ENCODE assay signal across 3 fruit fly cellular contexts in genomic region chr3R:24299148-24299547, dm6.
TF ChIP-seq lines count a peak whose summit lies in the region.

No protein-coding gene starts in this region.

- TF ChIP-seq CTCF in whole organism, embryonic (GFP tag; optimal IDR thresholded peaks at IDR 0.05; lab: Kevin White, UChicago), result no peak

TF ChIP-seq in whole organism, embryonic, 481 proteins besides CTCF, POLR2A, EP300 and RAD21 (continues in another document):
- no peak for TF ChIP-seq CG8765 (GFP tag; IDR thresholded peaks at IDR 0.05; lab: Robert Waterston, UW)
- peak; percentile 91 for TF ChIP-seq CG6175 (GFP tag; IDR thresholded peaks at IDR 0.05; lab: Robert Waterston, UW)
- 0 out of 2 replicates have a peak, but pooled peaks have one; percentile 34 for TF ChIP-seq klu (GFP tag; IDR thresholded peaks at IDR 0.05; lab: Robert Waterston, UW)
- no peak for TF ChIP-seq danr (GFP tag; IDR thresholded peaks at IDR 0.05; lab: Robert Waterston, UW)
- peak; percentile 39 for TF ChIP-seq Med (GFP tag; lab: Kevin White, UChicago)
- no peak for TF ChIP-seq nerfin-1 (tag; optimal IDR thresholded peaks at IDR 0.05; lab: Kevin White, UChicago)
- no peak for TF ChIP-seq knrl (GFP tag; IDR thresholded peaks at IDR 0.05; lab: Robert Waterston, UW; ENCODE audit: partially characterized antibody)
- TF ChIP-seq psq (GFP tag; optimal IDR thresholded peaks at IDR 0.05; lab: Kevin White, UChicago), result no peak
- no peak for TF ChIP-seq CG1792 (GFP tag; optimal IDR thresholded peaks at IDR 0.05; lab: Kevin White, UChicago)
- no peak for TF ChIP-seq CHES-1-like (GFP tag; optimal IDR thresholded peaks at IDR 0.05; lab: Kevin White, UChicago)
- no peak for TF ChIP-seq CG12236 (GFP tag; optimal IDR thresholded peaks at IDR 0.05; lab: Kevin White, UChicago)
- no peak for TF ChIP-seq Oli (tag; optimal IDR thresholded peaks at IDR 0.05; lab: Kevin White, UChicago)
- TF ChIP-seq gsb-n (tag; optimal IDR thresholded peaks at IDR 0.05; lab: Kevin White, UChicago), result no peak
- no peak for TF ChIP-seq CG31388 (GFP tag; optimal IDR thresholded peaks at IDR 0.05; lab: Kevin White, UChicago)
- no peak for TF ChIP-seq HHEX (GFP tag; optimal IDR thresholded peaks at IDR 0.05; lab: Kevin White, UChicago)
- TF ChIP-seq sima (GFP tag; optimal IDR thresholded peaks at IDR 0.05; lab: Kevin White, UChicago), result no peak
- no peak for TF ChIP-seq wor (GFP tag; IDR thresholded peaks at IDR 0.05; lab: Robert Waterston, UW)
- no peak for TF ChIP-seq CG14441 (GFP tag; IDR thresholded peaks at IDR 0.05; lab: Robert Waterston, UW)
- no peak for TF ChIP-seq kah (GFP tag; optimal IDR thresholded peaks at IDR 0.05; lab: Kevin White, UChicago)
- TF ChIP-seq Deaf1 (tag; optimal IDR thresholded peaks at IDR 0.05; lab: Kevin White, UChicago), result no peak
- TF ChIP-seq ro (GFP tag; IDR thresholded peaks at IDR 0.05; lab: Robert Waterston, UW), result no peak
- no peak for TF ChIP-seq CG2129 (GFP tag; IDR thresholded peaks at IDR 0.05; lab: Robert Waterston, UW; ENCODE audit: partially characterized antibody)
- TF ChIP-seq CG17328 (GFP tag; IDR thresholded peaks at IDR 0.05; lab: Robert Waterston, UW), result no peak
- no peak for TF ChIP-seq al (GFP tag; IDR thresholded peaks at IDR 0.05; lab: Robert Waterston, UW)
- peak; percentile 25; the same call in 1 of the 2 replicates for TF ChIP-seq vvl (GFP tag; IDR thresholded peaks at IDR 0.05; lab: Robert Waterston, UW)
- TF ChIP-seq CG15479 (GFP tag; optimal IDR thresholded peaks at IDR 0.05; lab: Kevin White, UChicago), result no peak
- TF ChIP-seq CG15696 (tag; optimal IDR thresholded peaks at IDR 0.05; lab: Kevin White, UChicago), result no peak
- TF ChIP-seq nom (GFP tag; optimal IDR thresholded peaks at IDR 0.05; lab: Kevin White, UChicago), result peak; percentile 6
- TF ChIP-seq CG4424 (GFP tag; optimal IDR thresholded peaks at IDR 0.05; lab: Kevin White, UChicago), result no peak
- no peak for TF ChIP-seq CG11398 (GFP tag; optimal IDR thresholded peaks at IDR 0.05; lab: Kevin White, UChicago)
- peak; percentile 72; the same call in 1 of the 4 replicates for TF ChIP-seq chinmo (GFP tag; IDR thresholded peaks at IDR 0.05; lab: Robert Waterston, UW; ENCODE audit: partially characterized antibody)

TF ChIP-seq in whole organism, pupa, 21 proteins besides CTCF, POLR2A, EP300 and RAD21:
- TF ChIP-seq fd96Ca (GFP tag; IDR thresholded peaks at IDR 0.05; lab: Robert Waterston, UW) (no peak), EcR (GFP tag; optimal IDR thresholded peaks at IDR 0.05; lab: Kevin White, UChicago) (peak; percentile 86), CG13204 (GFP tag; optimal IDR thresholded peaks at IDR 0.05; lab: Kevin White, UChicago) (peak; percentile 12)

TF ChIP-seq in whole organism, wandering third instar larva, 38 proteins besides CTCF, POLR2A, EP300 and RAD21:
- TF ChIP-seq sv (GFP tag; optimal IDR thresholded peaks at IDR 0.05; lab: Kevin White, UChicago) (no peak), CrebA (GFP tag; optimal IDR thresholded peaks at IDR 0.05; lab: Kevin White, UChicago; ENCODE audit: borderline replicate concordance) (no peak), Sp1 (GFP tag; optimal IDR thresholded peaks at IDR 0.05; lab: Kevin White, UChicago) (no peak), pan (optimal IDR thresholded peaks at IDR 0.05; lab: Kevin White, UChicago) (no peak), ey (GFP tag; optimal IDR thresholded peaks at IDR 0.05; lab: Kevin White, UChicago) (no peak), Dif (GFP tag; optimal IDR thresholded peaks at IDR 0.05; lab: Kevin White, UChicago; ENCODE audit: partially characterized antibody) (peak; percentile 7), Vsx2 (GFP tag; optimal IDR thresholded peaks at IDR 0.05; lab: Kevin White, UChicago; ENCODE audit: partially characterized antibody) (peak; percentile 19), h (GFP tag; optimal IDR thresholded peaks at IDR 0.05; lab: Kevin White, UChicago) (no peak), Jra (GFP tag; optimal IDR thresholded peaks at IDR 0.05; lab: Kevin White, UChicago) (no peak), HLH106 (tag; optimal IDR thresholded peaks at IDR 0.05; lab: Kevin White, UChicago) (no peak), Abd-B (GFP tag; optimal IDR thresholded peaks at IDR 0.05; lab: Kevin White, UChicago) (no peak), CG32264 (GFP tag; optimal IDR thresholded peaks at IDR 0.05; lab: Kevin White, UChicago) (no peak), Dfd (GFP tag; optimal IDR thresholded peaks at IDR 0.05; lab: Kevin White, UChicago) (no peak), dmrt93B (GFP tag; optimal IDR thresholded peaks at IDR 0.05; lab: Kevin White, UChicago) (no peak), Hr83 (GFP tag; optimal IDR thresholded peaks at IDR 0.05; lab: Kevin White, UChicago; ENCODE audit: poor library complexity, severe bottlenecking) (peak; percentile 29), woc (GFP tag; optimal IDR thresholded peaks at IDR 0.05; lab: Kevin White, UChicago) (no peak), Myc (optimal IDR thresholded peaks at IDR 0.05; lab: Kevin White, UChicago) (no peak), rgr (GFP tag; optimal IDR thresholded peaks at IDR 0.05; lab: Kevin White, UChicago) (no peak), GATAd (GFP tag; optimal IDR thresholded peaks at IDR 0.05; lab: Kevin White, UChicago) (no peak), foxo (GFP tag; optimal IDR thresholded peaks at IDR 0.05; lab: Kevin White, UChicago) (no peak), jim (GFP tag; optimal IDR thresholded peaks at IDR 0.05; lab: Kevin White, UChicago) (no peak), sage (GFP tag; optimal IDR thresholded peaks at IDR 0.05; lab: Kevin White, UChicago) (no peak), tai (GFP tag; optimal IDR thresholded peaks at IDR 0.05; lab: Kevin White, UChicago) (no peak), Hr78 (GFP tag; optimal IDR thresholded peaks at IDR 0.05; lab: Kevin White, UChicago) (no peak), usp (GFP tag; optimal IDR thresholded peaks at IDR 0.05; lab: Kevin White, UChicago) (no peak)
